Fruit fly (Drosophila melanogaster): ENCODE measurements around the gene Rpn1.

dm6 chr3L:19928435-19929011 lies 13.7 kb downstream of the Rpn1 start, which contains the start of the genes CG8004 and RhoGDI:
- no peak for TF ChIP-seq gl (tag; optimal IDR thresholded peaks at IDR 0.05)
- no peak for TF ChIP-seq EcR (GFP tag; optimal IDR thresholded peaks at IDR 0.05)
- TF ChIP-seq Snoo (tag; optimal IDR thresholded peaks at IDR 0.05) = peak; percentile 15
- TF ChIP-seq CG8301 (tag; optimal IDR thresholded peaks at IDR 0.05) = no peak
- peak; percentile 47; the same call in 1 of the 3 replicates for TF ChIP-seq fd96Ca (GFP tag; IDR thresholded peaks at IDR 0.05)
- no peak for TF ChIP-seq rn (GFP tag; IDR thresholded peaks at IDR 0.05)

Measured in whole organism, pupa.